Worm (Caenorhabditis elegans) whole organism, early embryonic: ENCODE measurements around the gene cutl-19.

ENCODE experiments used
- B0310.2 ChIP-seq: sonication (generic microtip); optimal IDR thresholded peaks from 2 replicates; lab custom pipeline; 2016; ENCODE audit warnings: mild to moderate bottlenecking, missing genetic modification characterization, missing compliant biosample characterization
- ama-1 ChIP-seq: fragments of 150-350 bp; optimal IDR thresholded peaks from 2 replicates; lab custom pipeline; 2014
- ceh-13 ChIP-seq: fragments of 200-800 bp; sonication (Bioruptor generic); optimal IDR thresholded peaks from 2 replicates; lab custom pipeline; 2018; ENCODE audit warnings: mild to moderate bottlenecking, missing genetic modification characterization, missing compliant biosample characterization
- ceh-36 ChIP-seq: sonication (generic microtip); optimal IDR thresholded peaks from 2 replicates; lab custom pipeline; 2016; ENCODE audit warnings: missing genetic modification characterization, inconsistent platforms, missing compliant biosample characterization
- ets-7 ChIP-seq: sonication (generic microtip); optimal IDR thresholded peaks from 2 replicates; lab custom pipeline; 2016; ENCODE audit warnings: missing genotype, missing genetic modification characterization, missing compliant biosample characterization
- hmbx-1 ChIP-seq: sonication (generic microtip); optimal IDR thresholded peaks from 2 replicates; lab custom pipeline; 2016; ENCODE audit warnings: mild to moderate bottlenecking, missing genetic modification characterization, missing compliant biosample characterization
- hmg-4 ChIP-seq: fragments of 200-800 bp; sonication (Bioruptor generic); optimal IDR thresholded peaks from 2 replicates; lab custom pipeline; 2018; ENCODE audit warnings: mild to moderate bottlenecking, missing genetic modification characterization, missing compliant biosample characterization
- pes-1 ChIP-seq: fragments of 200-800 bp; sonication (Bioruptor generic); IDR thresholded peaks from 2 replicates; pipeline ENCODE4 v1.3.6; 2022; ENCODE audit warnings: missing genetic modification reagents, missing genetic modification characterization, missing compliant biosample characterization
- tbx-11 ChIP-seq: fragments of 200-800 bp; sonication (Bioruptor generic); IDR thresholded peaks from 2 replicates; pipeline ENCODE4 v1.3.6; 2022; ENCODE audit warnings: missing genetic modification characterization, missing compliant biosample characterization
- tbx-37 ChIP-seq: fragments of 200-800 bp; sonication (Bioruptor generic); conservative IDR thresholded peaks from 2 replicates; pipeline ENCODE4 v1.3.6; 2022; ENCODE audit warnings: missing genetic modification reagents, missing genetic modification characterization, missing compliant biosample characterization

DNA sequence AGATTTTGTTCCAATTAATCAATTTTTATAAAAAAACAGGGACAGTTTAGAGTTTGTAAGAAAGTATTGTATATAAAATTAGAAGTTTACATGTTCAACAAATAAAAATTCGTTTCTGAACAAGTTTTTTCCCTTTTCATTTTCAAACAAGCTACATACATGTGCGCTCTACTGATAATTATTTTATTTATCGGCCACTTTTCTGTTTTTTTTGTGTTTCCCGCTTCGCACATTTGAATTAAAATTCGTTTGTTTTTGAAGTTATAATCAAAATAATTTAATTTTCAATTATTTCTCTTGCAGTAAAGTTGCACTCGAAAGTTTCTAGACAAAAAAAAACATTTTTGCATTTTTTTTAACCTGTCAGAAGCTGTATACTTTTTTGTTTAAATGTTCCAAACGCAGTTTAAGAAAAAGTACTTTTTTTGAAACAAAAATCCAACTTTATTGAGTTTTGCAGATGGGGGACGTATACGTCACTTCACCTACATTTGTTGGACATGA lies 26.7 kb downstream of the cutl-19 start, which contains the start of gene hira-1:
- TF ChIP-seq tbx-11 (GFP tag; lab: Robert Waterston, UW) (no peak), ama-1 (lab: Kevin White, UChicago) (no peak), tbx-37 (GFP tag; lab: Robert Waterston, UW) (no peak), B0310.2 (no peak), pes-1 (GFP tag; lab: Robert Waterston, UW) (no peak), hmg-4 (GFP tag; lab: Kevin White, UChicago) (no peak), ceh-13 (GFP tag; lab: Kevin White, UChicago) (no peak), hmbx-1 (tag; lab: Kevin White, UChicago) (no peak), ceh-36 (tag; lab: Kevin White, UChicago) (no peak), ets-7 (tag; lab: Kevin White, UChicago) (no peak)
